Worm (Caenorhabditis elegans) whole organism, L4/young adult: ENCODE data around the gene nhr-140.

Experiments
- W03F9.2 ChIP-seq: fragments of 150-350 bp; optimal IDR thresholded peaks from 2 replicates; lab custom pipeline; 2014; ENCODE audit warnings: missing biosample characterization, missing genetic modification characterization
- dao-5 ChIP-seq: sonication (generic microtip); optimal IDR thresholded peaks from 2 replicates; lab custom pipeline; 2016; ENCODE audit warnings: missing genotype, missing genetic modification characterization, moderate library complexity, missing compliant biosample characterization
- him-1 ChIP-seq: sonication (generic microtip); optimal IDR thresholded peaks from 2 replicates; lab custom pipeline; 2016; ENCODE audit warnings: missing genotype, missing genetic modification reagents, missing genetic modification characterization, missing compliant biosample characterization

The nhr-140 gene

DNA sequence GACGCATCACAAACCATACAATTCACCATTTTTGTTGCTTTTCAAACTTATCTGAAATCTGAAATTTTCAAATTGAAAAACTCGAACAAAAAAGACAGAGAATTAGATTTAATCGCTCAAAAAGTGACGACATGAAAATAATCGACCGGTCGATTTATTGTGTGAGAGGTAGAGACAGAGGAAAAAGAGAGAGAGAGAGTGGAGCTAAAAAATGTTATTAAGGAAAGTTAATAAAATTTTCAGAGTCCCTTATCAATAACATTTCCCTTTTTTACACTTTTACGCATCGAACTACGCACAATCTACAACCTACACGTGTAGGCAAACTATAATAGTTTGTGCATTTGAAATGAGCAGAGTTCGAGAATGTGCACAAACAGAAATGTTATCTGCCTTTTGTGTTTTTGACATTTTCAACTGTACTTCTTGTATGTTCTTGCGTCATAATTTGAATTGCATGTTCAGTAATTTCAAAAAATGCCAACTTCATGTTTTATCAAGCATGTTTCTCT lies 7.6 kb upstream of the nhr-140 start, which contains the start of gene nhr-107:
TSS of gene nhr-107 (minus strand) at position 51 of the 512 bp plus-strand sequence.
- TF ChIP-seq dao-5 (tag; lab: Kevin White, UChicago) (no peak), W03F9.2 (tag; lab: Kevin White, UChicago) (no peak), him-1 (tag; lab: Kevin White, UChicago) (no peak)

DNA sequence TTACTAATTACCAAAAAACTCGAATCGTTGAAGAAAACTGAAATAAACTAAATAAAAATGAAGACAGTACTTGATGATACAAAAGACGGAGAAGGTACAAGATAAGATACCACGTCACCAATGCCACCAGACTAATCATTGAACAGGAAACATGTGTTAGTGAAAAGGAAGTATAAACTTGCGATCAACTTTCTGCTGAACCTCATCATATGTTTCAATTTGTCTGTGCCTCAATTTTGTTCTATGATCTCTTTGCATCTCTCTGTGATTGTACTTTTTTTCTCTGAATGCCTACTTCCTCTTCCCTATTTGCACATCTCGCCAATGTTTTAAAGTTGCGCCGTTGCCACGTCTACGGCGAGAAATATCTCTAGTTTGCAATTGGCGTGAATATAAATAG lies 4.5 kb upstream of the nhr-140 start:
- TF ChIP-seq him-1 (tag; lab: Kevin White, UChicago) (no peak), W03F9.2 (tag; lab: Kevin White, UChicago) (no peak), dao-5 (tag; lab: Kevin White, UChicago) (no peak)

ce11 chrV:6991771-6992170 lies 2.3 kb upstream of the nhr-140 start, which contains the start of gene nhr-162:
Gene nhr-162 (minus strand): TSS chrV:6991871.
- no peak for TF ChIP-seq dao-5 (tag; lab: Kevin White, UChicago)
- TF ChIP-seq W03F9.2 (tag; lab: Kevin White, UChicago): no peak
- TF ChIP-seq him-1 (tag; lab: Kevin White, UChicago): no peak

DNA sequence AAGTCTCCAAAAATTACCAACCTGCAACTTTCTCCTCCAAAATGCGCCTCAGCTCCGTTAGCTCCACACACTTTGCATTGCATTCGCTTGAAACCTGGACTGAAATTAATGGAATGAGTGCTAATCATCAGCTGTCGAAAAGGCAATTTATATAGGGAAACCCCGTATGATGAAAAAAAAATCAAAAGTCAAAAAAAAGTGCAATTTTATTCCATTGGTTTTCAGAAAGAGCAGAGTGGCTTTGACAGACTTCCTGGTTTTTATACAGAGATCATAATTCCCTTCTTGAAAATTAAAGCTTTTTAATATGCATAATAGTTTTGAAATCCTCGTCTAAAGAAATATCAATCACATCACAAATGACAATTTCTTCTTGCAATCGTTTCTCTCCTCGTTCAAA lies 1.8 kb downstream of the nhr-140 start, which contains the start of gene nhr-139:
TSS of gene nhr-139 (minus strand) at position 101 of the 400 bp plus-strand sequence.
- no peak for TF ChIP-seq W03F9.2 (tag; lab: Kevin White, UChicago)
- no peak for TF ChIP-seq him-1 (tag; lab: Kevin White, UChicago)
- no peak for TF ChIP-seq dao-5 (tag; lab: Kevin White, UChicago)

- TF ChIP-seq W03F9.2 (tag; lab: Kevin White, UChicago) (no peak), him-1 (tag; lab: Kevin White, UChicago) (no peak), dao-5 (tag; lab: Kevin White, UChicago) (no peak)
Measured at ce11 chrV:6985943-6986342, 3.5 kb downstream of the nhr-140 start, which contains the start of gene nhr-163. Gene nhr-163 (minus strand): TSS chrV:6986043.

DNA sequence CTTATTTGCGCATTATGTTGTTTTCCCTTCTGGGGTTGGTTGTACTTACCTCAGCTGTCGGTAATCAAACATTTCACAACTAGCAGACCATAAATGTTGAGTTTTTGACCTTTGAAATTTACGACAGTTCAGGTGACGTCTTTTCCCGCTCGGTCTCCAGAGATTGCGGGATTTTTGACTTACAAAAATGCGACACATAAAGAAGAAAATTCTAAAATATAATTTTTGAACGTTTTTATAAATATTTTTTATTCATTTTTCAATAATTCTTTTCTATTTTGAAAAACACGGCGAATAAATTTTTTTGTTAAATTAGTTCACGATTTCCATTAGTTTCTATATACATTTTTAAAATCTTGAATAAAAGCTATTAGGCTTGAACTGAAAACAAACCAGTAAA lies 6.7 kb downstream of the nhr-140 start, which contains the start of gene nhr-161:
TSS of gene nhr-161 (minus strand) at position 101 of the 400 bp plus-strand sequence.
- TF ChIP-seq W03F9.2 (tag; lab: Kevin White, UChicago) (no peak), him-1 (tag; lab: Kevin White, UChicago) (no peak), dao-5 (tag; lab: Kevin White, UChicago) (no peak)

DNA sequence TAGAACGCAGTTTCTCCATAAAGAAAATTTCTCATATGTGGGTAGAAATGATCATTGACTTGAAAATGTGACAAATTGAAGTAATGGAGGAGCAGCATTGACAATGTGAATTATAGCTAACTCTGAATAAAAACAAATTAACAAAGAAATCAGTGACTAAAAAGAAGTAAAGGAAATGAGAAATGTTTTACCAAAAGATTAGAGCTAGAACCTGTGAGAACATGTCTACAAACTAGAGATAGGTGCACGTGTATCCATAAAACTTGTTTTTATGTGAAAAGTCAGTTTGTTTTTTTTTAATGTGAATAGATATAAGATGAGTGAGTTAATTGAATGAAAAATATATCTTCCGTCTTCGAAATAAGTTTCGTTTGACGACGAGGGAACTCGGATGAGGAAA lies 10.5 kb downstream of the nhr-140 start, which contains the start of gene sre-12:
TSS of gene sre-12 (minus strand) at position 101 of the 400 bp plus-strand sequence.
- TF ChIP-seq W03F9.2 (tag; lab: Kevin White, UChicago) (no peak), dao-5 (tag; lab: Kevin White, UChicago) (no peak)

DNA sequence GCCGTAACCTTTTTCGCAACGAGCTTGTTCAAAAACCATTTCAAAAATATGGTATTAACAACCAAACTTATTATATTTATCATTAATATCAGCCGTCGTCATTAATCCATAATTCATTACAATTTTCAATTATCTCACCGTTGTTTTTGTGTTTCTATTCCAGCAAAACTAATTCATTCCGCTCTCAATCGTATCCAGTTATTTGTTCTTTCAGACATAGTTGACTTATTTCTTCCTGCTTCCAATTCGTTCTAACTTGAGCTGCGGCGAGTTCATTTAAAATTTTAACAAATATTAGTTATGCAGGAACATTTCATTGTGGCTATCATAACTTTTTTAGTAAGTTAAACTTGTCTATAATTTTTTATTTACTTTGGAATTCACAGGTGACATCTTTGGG lies 13.4 kb downstream of the nhr-140 start, which contains the start of gene srx-16:
TSS of gene srx-16 (plus strand) at position 301 of the 400 bp plus-strand sequence.
- TF ChIP-seq W03F9.2 (tag; lab: Kevin White, UChicago) (no peak), him-1 (tag; lab: Kevin White, UChicago) (no peak), dao-5 (tag; lab: Kevin White, UChicago) (no peak)

ce11 chrV:6971567-6971966 lies 17.9 kb downstream of the nhr-140 start, which contains the start of gene srx-59:
Gene srx-59 (plus strand): TSS chrV:6971867.
- TF ChIP-seq him-1 (tag; lab: Kevin White, UChicago) (no peak), W03F9.2 (tag; lab: Kevin White, UChicago) (no peak), dao-5 (tag; lab: Kevin White, UChicago) (no peak)

DNA sequence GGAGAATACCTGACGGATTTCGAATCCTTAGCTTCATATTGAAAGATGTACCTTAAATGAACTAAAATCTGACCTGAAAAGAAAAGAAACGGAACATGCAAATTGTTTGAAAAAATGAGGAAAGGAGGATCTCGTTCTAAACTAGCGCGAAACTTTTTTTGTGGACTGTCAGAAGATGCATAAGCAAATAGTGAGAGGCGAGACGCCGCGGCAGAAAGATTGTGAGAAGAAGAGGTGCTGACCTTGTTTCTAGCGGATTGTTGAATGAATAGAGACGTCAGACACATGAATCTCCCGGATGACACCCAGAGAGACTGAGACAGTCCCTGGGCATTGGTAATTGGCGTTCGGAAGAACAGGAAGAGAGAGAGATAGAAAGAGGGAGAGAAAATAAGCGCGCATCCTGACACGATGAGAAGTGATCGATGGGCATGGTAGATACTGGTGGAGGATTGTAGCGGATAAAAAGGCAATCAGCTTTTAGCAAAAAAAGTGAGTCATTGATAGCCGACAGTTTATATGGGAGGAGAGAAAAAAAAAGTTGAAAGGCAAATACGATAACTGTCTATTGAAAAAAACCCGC lies 19.4 kb downstream of the nhr-140 start, which contains the start of gene ptr-15:
TSS of gene ptr-15 (minus strand) at position 51 of the 583 bp plus-strand sequence.
- TF ChIP-seq him-1 (tag; lab: Kevin White, UChicago) (no peak), W03F9.2 (tag; lab: Kevin White, UChicago) (no peak), dao-5 (tag; lab: Kevin White, UChicago) (no peak)

ce11 chrV:6956237-6956636 lies 33.2 kb downstream of the nhr-140 start, which contains the start of gene mec-1:
Gene mec-1 (plus strand): TSS chrV:6956537.
- TF ChIP-seq him-1 (tag; lab: Kevin White, UChicago): no peak
- TF ChIP-seq dao-5 (tag; lab: Kevin White, UChicago): no peak
- no peak for TF ChIP-seq W03F9.2 (tag; lab: Kevin White, UChicago)

ce11 chrV:6953797-6954196 lies 35.7 kb downstream of the nhr-140 start, which contains the start of gene srg-31:
Gene srg-31 (minus strand): TSS chrV:6953897.
- no peak for TF ChIP-seq him-1 (tag; lab: Kevin White, UChicago)
- TF ChIP-seq W03F9.2 (tag; lab: Kevin White, UChicago): no peak
- TF ChIP-seq dao-5 (tag; lab: Kevin White, UChicago): no peak

- TF ChIP-seq W03F9.2 (tag; lab: Kevin White, UChicago): no peak
- no peak for TF ChIP-seq dao-5 (tag; lab: Kevin White, UChicago)
- no peak for TF ChIP-seq him-1 (tag; lab: Kevin White, UChicago)
Measured at ce11 chrV:6951306-6951705, 38.2 kb downstream of the nhr-140 start, which contains the start of gene T07H8.11. Gene T07H8.11 (minus strand): TSS chrV:6951406.
